Worm (Caenorhabditis elegans) whole organism, L3 larva: Measurements from ENCODE around the gene H38K22.6.

Experiments used
- egl-27 ChIP-seq: sonication (generic microtip); optimal IDR thresholded peaks from 4 replicates; lab custom pipeline; 2017; ENCODE audit warnings: missing biosample characterization, missing genetic modification reagents, missing genetic modification characterization
- lin-15B ChIP-seq: fragments of 150-350 bp; optimal IDR thresholded peaks from 2 replicates; lab custom pipeline; 2014; ENCODE audit warnings: missing biosample characterization, missing genetic modification characterization
- mdl-1 ChIP-seq: fragments of 150-350 bp; optimal IDR thresholded peaks from 2 replicates; lab custom pipeline; 2014; ENCODE audit warnings: missing biosample characterization, missing genetic modification characterization
- nhr-77 ChIP-seq: fragments of 150-350 bp; optimal IDR thresholded peaks from 2 replicates; lab custom pipeline; 2014; ENCODE audit warnings: missing biosample characterization, missing genetic modification characterization
- pha-4 ChIP-seq: fragments of 150-350 bp; optimal IDR thresholded peaks from 2 replicates; lab custom pipeline; 2014; ENCODE audit warnings: missing biosample characterization, missing genetic modification reagents, missing genetic modification characterization
- unc-62 ChIP-seq: fragments of 150-350 bp; sonication (generic microtip); optimal IDR thresholded peaks from 4 replicates; lab custom pipeline; 2014; ENCODE audit warnings: missing biosample characterization, missing genetic modification reagents, missing genetic modification characterization
- ztf-4 ChIP-seq: fragments of 150-350 bp; optimal IDR thresholded peaks from 2 replicates; lab custom pipeline; 2014; ENCODE audit warnings: missing biosample characterization, missing genetic modification characterization

- TF ChIP-seq nhr-77 (tag; lab: Kevin White, UChicago) (no peak), egl-27 (no peak), ztf-4 (tag; lab: Kevin White, UChicago) (no peak), pha-4 (tag; lab: Kevin White, UChicago) (no peak), unc-62 (no peak), lin-15B (tag; lab: Kevin White, UChicago) (no peak), mdl-1 (tag; lab: Kevin White, UChicago) (no peak)
Measured at ce11 chrIII:4274524-4274923, 45.7 kb upstream of the H38K22.6 start.
